Worm (Caenorhabditis elegans) whole organism, young adult: ENCODE measurements around the gene B0252.11.
A peak's percentile ranks its signal among the peaks of the same experiment; 100 is the strongest.

Experiments
- B0261.1 ChIP-seq: sonication (generic microtip); optimal IDR thresholded peaks from 2 replicates; lab custom pipeline; 2016; ENCODE audit warnings: mild to moderate bottlenecking, missing genetic modification characterization, moderate library complexity, missing compliant biosample characterization
- F10E7.11 ChIP-seq: sonication (generic microtip); optimal IDR thresholded peaks from 2 replicates; lab custom pipeline; 2017; ENCODE audit warnings: mild to moderate bottlenecking, missing genetic modification characterization, moderate library complexity, missing compliant biosample characterization
- F22D6.2 ChIP-seq: sonication (generic microtip); optimal IDR thresholded peaks from 2 replicates; lab custom pipeline; 2016; ENCODE audit warnings: mild to moderate bottlenecking, missing genetic modification characterization, missing compliant biosample characterization
- F23B12.7 ChIP-seq: sonication (generic microtip); optimal IDR thresholded peaks from 2 replicates; lab custom pipeline; 2017; ENCODE audit warnings: missing genetic modification characterization, mild to moderate bottlenecking, missing compliant biosample characterization, antibody characterized with exemption, moderate library complexity; ENCODE audit not compliant: insufficient read depth
- F33H1.4 ChIP-seq: fragments of 200-800 bp; sonication (Bioruptor generic); IDR thresholded peaks from 2 replicates; pipeline ENCODE4 v1.3.6; 2022; ENCODE audit warnings: missing genetic modification reagents, missing genetic modification characterization, missing compliant biosample characterization
- F39B2.1 ChIP-seq: fragments of 200-800 bp; sonication (Bioruptor generic); IDR thresholded peaks from 2 replicates; pipeline ENCODE4 v1.3.6; 2022; ENCODE audit warnings: missing genetic modification reagents, missing genetic modification characterization, missing compliant biosample characterization
- F52B5.7 ChIP-seq: sonication (generic microtip); optimal IDR thresholded peaks from 2 replicates; lab custom pipeline; 2016; ENCODE audit warnings: mild to moderate bottlenecking, missing genetic modification characterization, missing compliant biosample characterization
- F57C9.4 ChIP-seq: sonication (generic microtip); optimal IDR thresholded peaks from 2 replicates; lab custom pipeline; 2017; ENCODE audit warnings: mild to moderate bottlenecking, missing genetic modification characterization, missing compliant biosample characterization
- K11D2.4 ChIP-seq: fragments of 200-800 bp; sonication (Bioruptor generic); IDR thresholded peaks from 2 replicates; pipeline ENCODE4 v1.3.6; 2022; ENCODE audit warnings: missing genetic modification reagents, missing genetic modification characterization, missing compliant biosample characterization
- Y56A3A.18 ChIP-seq: fragments of 200-800 bp; sonication (Bioruptor generic); IDR thresholded peaks from 2 replicates; pipeline ENCODE4 v1.3.6; 2022; ENCODE audit warnings: missing genetic modification reagents, missing genetic modification characterization, missing compliant biosample characterization
- ZK185.1 ChIP-seq: sonication (generic microtip); optimal IDR thresholded peaks from 2 replicates; lab custom pipeline; 2016; ENCODE audit warnings: mild to moderate bottlenecking, missing genetic modification characterization, missing compliant biosample characterization; ENCODE audit not compliant: poor library complexity, severe bottlenecking
- akir-1 ChIP-seq: fragments of 200-800 bp; sonication (Bioruptor generic); optimal IDR thresholded peaks from 2 replicates; lab custom pipeline; 2018; ENCODE audit warnings: mild to moderate bottlenecking, missing genetic modification characterization, moderate library complexity, missing compliant biosample characterization
- ama-1 ChIP-seq, 3 experiments: fragments of 150-350 bp in 1 of 3; sonication (generic microtip) in 2 of 3; optimal IDR thresholded peaks; 2 replicates each; lab custom pipeline; 2014 to 2018; ENCODE audit warnings: missing biosample characterization in 2 of 3, missing genetic modification characterization in 2 of 3, missing genetic modification reagents in 2 of 3
- aptf-3 ChIP-seq: fragments of 200-800 bp; sonication (Bioruptor generic); IDR thresholded peaks from 2 replicates; pipeline ENCODE4 v1.3.6; 2022; ENCODE audit warnings: missing genetic modification characterization, missing compliant biosample characterization
- athp-1 ChIP-seq: sonication (generic microtip); optimal IDR thresholded peaks from 2 replicates; lab custom pipeline; 2017; ENCODE audit warnings: mild to moderate bottlenecking, missing genetic modification characterization, missing compliant biosample characterization
- attf-5 ChIP-seq: fragments of 200-800 bp; sonication (Bioruptor generic); optimal IDR thresholded peaks from 2 replicates; lab custom pipeline; 2018; ENCODE audit warnings: mild to moderate bottlenecking, missing genetic modification characterization, missing compliant biosample characterization
- bed-1 ChIP-seq: fragments of 200-800 bp; sonication (Bioruptor generic); IDR thresholded peaks from 2 replicates; pipeline ENCODE4 v1.3.6; 2022; ENCODE audit warnings: missing genetic modification reagents, missing genetic modification characterization, missing compliant biosample characterization
- ceh-100 ChIP-seq: fragments of 200-800 bp; sonication (Bioruptor generic); IDR thresholded peaks from 2 replicates; pipeline ENCODE4 v1.3.6; 2022; ENCODE audit warnings: missing genetic modification reagents, missing genetic modification characterization, missing compliant biosample characterization
- ceh-40 ChIP-seq: fragments of 200-800 bp; sonication (Bioruptor generic); IDR thresholded peaks from 2 replicates; pipeline ENCODE4 v1.3.6; 2022; ENCODE audit warnings: missing genetic modification characterization, missing compliant biosample characterization
- ceh-58 ChIP-seq: fragments of 200-800 bp; sonication (Bioruptor generic); IDR thresholded peaks from 2 replicates; pipeline ENCODE4 v1.3.6; 2022; ENCODE audit warnings: missing genetic modification characterization, missing compliant biosample characterization
- ceh-79 ChIP-seq: sonication (generic microtip); optimal IDR thresholded peaks from 2 replicates; lab custom pipeline; 2017; ENCODE audit warnings: mild to moderate bottlenecking, missing genetic modification characterization, missing compliant biosample characterization
- dpl-1 ChIP-seq: fragments of 150-350 bp; optimal IDR thresholded peaks from 2 replicates; lab custom pipeline; 2014; ENCODE audit warnings: missing biosample characterization, missing genetic modification reagents, missing genetic modification characterization
- egl-44 ChIP-seq: fragments of 200-800 bp; sonication (Bioruptor generic); IDR thresholded peaks from 2 replicates; pipeline ENCODE4 v1.3.6; 2022; ENCODE audit warnings: missing genetic modification reagents, missing genetic modification characterization, missing compliant biosample characterization
- egrh-3 ChIP-seq: fragments of 200-800 bp; sonication (Bioruptor generic); IDR thresholded peaks from 2 replicates; pipeline ENCODE4 v1.3.6; 2022; ENCODE audit warnings: missing genetic modification reagents, missing genetic modification characterization, missing compliant biosample characterization
- ekl-4 ChIP-seq: fragments of 200-800 bp; sonication (Bioruptor generic); IDR thresholded peaks from 2 replicates; pipeline ENCODE4 v1.3.6; 2022; ENCODE audit warnings: missing genetic modification reagents, missing genetic modification characterization, missing compliant biosample characterization
- gei-17 ChIP-seq: fragments of 200-800 bp; sonication (Bioruptor generic); optimal IDR thresholded peaks from 2 replicates; lab custom pipeline; 2018; ENCODE audit warnings: mild to moderate bottlenecking, missing genetic modification characterization, missing compliant biosample characterization
- hlh-12 ChIP-seq: sonication (generic microtip); optimal IDR thresholded peaks from 2 replicates; lab custom pipeline; 2016; ENCODE audit warnings: missing genetic modification characterization, missing compliant biosample characterization
- hmg-20 ChIP-seq: fragments of 200-800 bp; sonication (Bioruptor generic); IDR thresholded peaks from 2 replicates; pipeline ENCODE4 v1.3.6; 2022; ENCODE audit warnings: missing genetic modification reagents, missing genetic modification characterization, missing compliant biosample characterization
- hrde-1 ChIP-seq: sonication (generic microtip); optimal IDR thresholded peaks from 2 replicates; lab custom pipeline; 2016; ENCODE audit warnings: missing genetic modification characterization, mild to moderate bottlenecking, missing compliant biosample characterization, moderate library complexity, missing genotype, missing genetic modification reagents, borderline replicate concordance
- let-526 ChIP-seq: fragments of 200-800 bp; sonication (Bioruptor generic); IDR thresholded peaks from 2 replicates; pipeline ENCODE4 v1.3.6; 2022; ENCODE audit warnings: missing genetic modification reagents, missing genetic modification characterization, missing compliant biosample characterization
- lin-26 ChIP-seq: fragments of 200-800 bp; sonication (Bioruptor generic); IDR thresholded peaks from 2 replicates; pipeline ENCODE4 v1.3.6; 2022; ENCODE audit warnings: missing genetic modification reagents, missing genetic modification characterization, missing compliant biosample characterization
- lin-54 ChIP-seq: fragments of 200-800 bp; sonication (Bioruptor generic); optimal IDR thresholded peaks from 2 replicates; lab custom pipeline; 2018; ENCODE audit warnings: mild to moderate bottlenecking, missing genetic modification characterization, missing compliant biosample characterization
- mel-28 ChIP-seq: sonication (generic microtip); optimal IDR thresholded peaks from 2 replicates; lab custom pipeline; 2016; ENCODE audit warnings: borderline replicate concordance, mild to moderate bottlenecking, missing genetic modification characterization, missing compliant biosample characterization
- mes-4 ChIP-seq: sonication (generic microtip); optimal IDR thresholded peaks from 2 replicates; lab custom pipeline; 2016; ENCODE audit warnings: missing genotype, missing genetic modification characterization, missing compliant biosample characterization
- nfya-1 ChIP-seq: sonication (generic microtip); optimal IDR thresholded peaks from 2 replicates; lab custom pipeline; 2017; ENCODE audit warnings: antibody characterized with exemption, missing compliant biosample characterization, missing genetic modification characterization, borderline replicate concordance; ENCODE audit not compliant: insufficient read depth
- nhr-120 ChIP-seq: fragments of 200-800 bp; sonication (Bioruptor generic); IDR thresholded peaks from 2 replicates; pipeline ENCODE4 v1.3.6; 2022; ENCODE audit warnings: missing genetic modification characterization, missing compliant biosample characterization
- nhr-27 ChIP-seq: fragments of 200-800 bp; sonication (Bioruptor generic); optimal IDR thresholded peaks from 2 replicates; lab custom pipeline; 2018; ENCODE audit warnings: mild to moderate bottlenecking, missing genetic modification characterization, moderate library complexity, missing compliant biosample characterization
- sea-2 ChIP-seq: fragments of 200-800 bp; sonication (Bioruptor generic); IDR thresholded peaks from 2 replicates; pipeline ENCODE4 v1.3.6; 2022; ENCODE audit warnings: missing genetic modification characterization, missing compliant biosample characterization
- snpc-4 ChIP-seq, 5 experiments: fragments of 150-350 bp in 1 of 5; sonication (generic microtip) in 4 of 5; optimal IDR thresholded peaks; 2 replicates each; lab custom pipeline; 2014 to 2018; ENCODE audit warnings: missing genetic modification characterization in 5 of 5, missing biosample characterization in 3 of 5, antibody characterized with exemption in 2 of 5, mild to moderate bottlenecking in 2 of 5, missing compliant biosample characterization in 2 of 5, missing genotype in 2 of 5, moderate library complexity in 2 of 5, missing genetic modification reagents in 1 of 5
- sptf-2 ChIP-seq: fragments of 200-800 bp; sonication (Bioruptor generic); optimal IDR thresholded peaks from 2 replicates; lab custom pipeline; 2018; ENCODE audit warnings: mild to moderate bottlenecking, missing genetic modification characterization, missing compliant biosample characterization
- tbx-9 ChIP-seq: sonication (generic microtip); optimal IDR thresholded peaks from 2 replicates; lab custom pipeline; 2016; ENCODE audit warnings: borderline replicate concordance, missing genetic modification characterization, inconsistent platforms, missing compliant biosample characterization
- tlf-1 ChIP-seq: fragments of 200-800 bp; sonication (Bioruptor generic); optimal IDR thresholded peaks from 2 replicates; lab custom pipeline; 2018; ENCODE audit warnings: mild to moderate bottlenecking, missing genetic modification characterization, missing compliant biosample characterization
- unc-130 ChIP-seq: sonication (generic microtip); optimal IDR thresholded peaks from 2 replicates; lab custom pipeline; 2016; ENCODE audit warnings: missing genetic modification reagents, missing genetic modification characterization, missing compliant biosample characterization
- unc-62 ChIP-seq: fragments of 150-350 bp; optimal IDR thresholded peaks from 2 replicates; lab custom pipeline; 2014; ENCODE audit warnings: missing biosample characterization, missing genetic modification reagents, missing genetic modification characterization
- ztf-18 ChIP-seq: sonication (generic microtip); optimal IDR thresholded peaks from 2 replicates; lab custom pipeline; 2016; ENCODE audit warnings: missing genotype, mild to moderate bottlenecking, missing genetic modification characterization, missing compliant biosample characterization
- ztf-26 ChIP-seq: sonication (generic microtip); optimal IDR thresholded peaks from 2 replicates; lab custom pipeline; 2017; ENCODE audit warnings: missing genetic modification characterization, missing compliant biosample characterization
- ztf-3 ChIP-seq: fragments of 200-800 bp; sonication (Bioruptor generic); optimal IDR thresholded peaks from 2 replicates; lab custom pipeline; 2018; ENCODE audit warnings: mild to moderate bottlenecking, missing genetic modification characterization, missing compliant biosample characterization
- ztf-6 ChIP-seq: fragments of 200-800 bp; sonication (Bioruptor generic); IDR thresholded peaks from 2 replicates; pipeline ENCODE4 v1.3.6; 2022; ENCODE audit warnings: missing genetic modification reagents, missing genetic modification characterization, missing compliant biosample characterization

Gene B0252.11

ce11 chrII:6951250-6951806 lies 33.7 kb upstream of the B0252.11 start, which contains the start of the genes malt-1 and ceh-38 (continued):
- TF ChIP-seq tlf-1 (GFP tag; lab: Kevin White, UChicago) (peak; percentile 76), ztf-26 (tag; lab: Kevin White, UChicago) (peak; percentile 52), egl-44 (GFP tag; lab: Robert Waterston, UW) (no peak), unc-130 (GFP tag; lab: Kevin White, UChicago) (no peak), nfya-1 (no peak), hmg-20 (GFP tag; lab: Robert Waterston, UW) (no peak), sea-2 (GFP tag; lab: Robert Waterston, UW) (no peak), F10E7.11 (tag; lab: Kevin White, UChicago) (no peak), dpl-1 (GFP tag; lab: Kevin White, UChicago) (peak; percentile 20), ztf-18 (peak; percentile 50), lin-54 (GFP tag; lab: Kevin White, UChicago) (peak; percentile 69), ama-1 (optimal IDR thresholded peaks at IDR 0.05; lab: Kevin White, UChicago) (no peak), ama-1 (GFP tag; optimal IDR thresholded peaks at IDR 0.05; lab: Kevin White, UChicago) (no peak), ztf-3 (GFP tag; lab: Kevin White, UChicago) (no peak), gei-17 (GFP tag; lab: Kevin White, UChicago) (peak; percentile 71), ceh-40 (GFP tag; lab: Robert Waterston, UW) (no peak), nhr-120 (GFP tag; lab: Robert Waterston, UW) (no peak), ceh-79 (no peak), ceh-58 (no peak), ceh-100 (GFP tag; lab: Robert Waterston, UW) (peak; percentile 55; the same call in 1 of the 2 replicates), let-526 (0 out of 2 replicates have a peak, but pooled peaks have one; percentile 41), Y56A3A.18 (GFP tag; lab: Robert Waterston, UW) (no peak), ekl-4 (GFP tag; lab: Robert Waterston, UW) (peak; percentile 81), tbx-9 (tag; lab: Kevin White, UChicago) (no peak), F33H1.4 (GFP tag; lab: Robert Waterston, UW) (peak; percentile 90), F57C9.4 (tag; lab: Kevin White, UChicago) (no peak), ZK185.1 (peak; percentile 91), athp-1 (tag; lab: Kevin White, UChicago) (peak; percentile 68), B0261.1 (tag; lab: Kevin White, UChicago) (no peak), bed-1 (GFP tag; lab: Robert Waterston, UW) (no peak), K11D2.4 (GFP tag; lab: Robert Waterston, UW) (peak; percentile 58; the same call in 1 of the 2 replicates), lin-26 (0 out of 2 replicates have a peak, but pooled peaks have one; percentile 41), unc-62 (GFP tag; lab: Kevin White, UChicago) (peak; percentile 86), aptf-3 (no peak), hrde-1 (no peak), sptf-2 (GFP tag; lab: Kevin White, UChicago) (no peak), egrh-3 (no peak), akir-1 (GFP tag; lab: Kevin White, UChicago) (peak; percentile 17), ztf-6 (no peak), snpc-4 (GFP tag; optimal IDR thresholded peaks at IDR 0.05; lab: Kevin White, UChicago) (peak; percentile 5), snpc-4 (tag; optimal IDR thresholded peaks at IDR 0.05; lab: Kevin White, UChicago) (peak; percentile 81 to 89 (median 86)), F22D6.2 (tag; lab: Kevin White, UChicago) (no peak), F39B2.1 (GFP tag; lab: Robert Waterston, UW) (no peak), F52B5.7 (peak; percentile 24), mes-4 (tag; lab: Kevin White, UChicago) (no peak), hlh-12 (no peak), attf-5 (peak; percentile 98), F23B12.7 (peak; percentile 74), mel-28 (tag; lab: Kevin White, UChicago) (no peak), nhr-27 (tag; lab: Kevin White, UChicago) (no peak)
